Worm (Caenorhabditis elegans) whole organism, mixed stage, embryonic: ENCODE measurements around the gene F56C4.2.

Experiments
- M03D4.4 ChIP-seq: sonication (generic microtip); optimal IDR thresholded peaks from 2 replicates; lab custom pipeline; 2017; ENCODE audit warnings: mild to moderate bottlenecking, missing genetic modification characterization, missing compliant biosample characterization
- bed-3 ChIP-seq: fragments of 200-800 bp; sonication (Bioruptor generic); optimal IDR thresholded peaks from 3 replicates; lab custom pipeline; 2018; ENCODE audit warnings: mild to moderate bottlenecking, missing genetic modification characterization, moderate library complexity, missing compliant biosample characterization
- ceh-39 ChIP-seq: fragments of 150-350 bp; optimal IDR thresholded peaks from 2 replicates; lab custom pipeline; 2014; ENCODE audit warnings: missing biosample characterization, missing genetic modification characterization
- ceh-43 ChIP-seq: fragments of 200-800 bp; sonication (Bioruptor generic); optimal IDR thresholded peaks from 2 replicates; lab custom pipeline; 2018; ENCODE audit warnings: mild to moderate bottlenecking, missing genetic modification characterization, moderate library complexity, missing compliant biosample characterization
- ceh-83 ChIP-seq: fragments of 200-800 bp; sonication (Bioruptor generic); optimal IDR thresholded peaks from 2 replicates; lab custom pipeline; 2018; ENCODE audit warnings: mild to moderate bottlenecking, missing genetic modification characterization, missing compliant biosample characterization
- ces-1 ChIP-seq: fragments of 150-350 bp; optimal IDR thresholded peaks from 2 replicates; lab custom pipeline; 2014; ENCODE audit warnings: missing biosample characterization, missing genetic modification reagents, missing genetic modification characterization
- drap-1 ChIP-seq: fragments of 200-800 bp; sonication (Bioruptor generic); optimal IDR thresholded peaks from 3 replicates; lab custom pipeline; 2018; ENCODE audit warnings: mild to moderate bottlenecking, missing genetic modification characterization, missing compliant biosample characterization
- elt-3 ChIP-seq: fragments of 150-350 bp; optimal IDR thresholded peaks from 2 replicates; lab custom pipeline; 2014; ENCODE audit warnings: missing biosample characterization, missing genetic modification characterization
- ham-2 ChIP-seq: fragments of 200-800 bp; sonication (Bioruptor generic); optimal IDR thresholded peaks from 2 replicates; lab custom pipeline; 2018; ENCODE audit warnings: mild to moderate bottlenecking, missing genetic modification characterization, missing compliant biosample characterization
- hlh-1 ChIP-seq: fragments of 150-350 bp; optimal IDR thresholded peaks from 2 replicates; lab custom pipeline; 2014; ENCODE audit warnings: missing biosample characterization, missing genetic modification reagents, missing genetic modification characterization
- lin-13 ChIP-seq: fragments of 150-350 bp; optimal IDR thresholded peaks from 2 replicates; lab custom pipeline; 2014; ENCODE audit warnings: missing biosample characterization, missing genetic modification characterization
- lin-32 ChIP-seq: fragments of 200-800 bp; sonication (Bioruptor generic); optimal IDR thresholded peaks from 2 replicates; lab custom pipeline; 2018; ENCODE audit warnings: mild to moderate bottlenecking, missing genetic modification characterization, missing compliant biosample characterization
- lsy-2 ChIP-seq: fragments of 150-350 bp; optimal IDR thresholded peaks from 2 replicates; lab custom pipeline; 2014; ENCODE audit warnings: missing biosample characterization, missing genetic modification characterization
- mep-1 ChIP-seq: fragments of 150-350 bp; optimal IDR thresholded peaks from 2 replicates; lab custom pipeline; 2017; ENCODE audit warnings: missing biosample characterization, missing genetic modification reagents, missing genetic modification characterization, inconsistent platforms
- mls-2 ChIP-seq: sonication (generic microtip); optimal IDR thresholded peaks from 2 replicates; lab custom pipeline; 2016; ENCODE audit warnings: mild to moderate bottlenecking, missing genetic modification characterization, moderate library complexity, missing compliant biosample characterization
- nhr-12 ChIP-seq: fragments of 150-350 bp; optimal IDR thresholded peaks from 2 replicates; lab custom pipeline; 2014; ENCODE audit warnings: missing biosample characterization, missing genetic modification characterization
- nhr-2 ChIP-seq: fragments of 150-350 bp; optimal IDR thresholded peaks from 2 replicates; lab custom pipeline; 2014; ENCODE audit warnings: missing biosample characterization, missing genetic modification characterization
- nhr-237 ChIP-seq: fragments of 150-350 bp; optimal IDR thresholded peaks from 2 replicates; lab custom pipeline; 2014; ENCODE audit warnings: missing biosample characterization, missing genetic modification characterization
- nhr-76 ChIP-seq: sonication (generic microtip); optimal IDR thresholded peaks from 2 replicates; lab custom pipeline; 2017; ENCODE audit warnings: missing biosample characterization, missing genetic modification characterization
- pha-4 ChIP-seq: fragments of 150-350 bp; optimal IDR thresholded peaks from 2 replicates; lab custom pipeline; 2018; ENCODE audit warnings: missing biosample characterization, missing genetic modification reagents, missing genetic modification characterization
- sem-2 ChIP-seq: fragments of 200-800 bp; sonication (Bioruptor generic); optimal IDR thresholded peaks from 2 replicates; lab custom pipeline; 2018; ENCODE audit warnings: mild to moderate bottlenecking, missing genetic modification characterization, missing compliant biosample characterization
- tbx-8 ChIP-seq: fragments of 200-800 bp; sonication (Bioruptor generic); optimal IDR thresholded peaks from 2 replicates; lab custom pipeline; 2018; ENCODE audit warnings: mild to moderate bottlenecking, missing genetic modification characterization, moderate library complexity, missing compliant biosample characterization
- unc-120 ChIP-seq: sonication (generic microtip); optimal IDR thresholded peaks from 2 replicates; lab custom pipeline; 2017; ENCODE audit warnings: missing genetic modification characterization, missing compliant biosample characterization; ENCODE audit not compliant: poor library complexity, severe bottlenecking
- unc-39 ChIP-seq: fragments of 150-350 bp; optimal IDR thresholded peaks from 2 replicates; lab custom pipeline; 2014; ENCODE audit warnings: missing biosample characterization, missing genetic modification characterization
- unc-62 ChIP-seq: fragments of 150-350 bp; optimal IDR thresholded peaks from 2 replicates; lab custom pipeline; 2014; ENCODE audit warnings: missing biosample characterization, missing genetic modification reagents, missing genetic modification characterization

The F56C4.2 gene

DNA sequence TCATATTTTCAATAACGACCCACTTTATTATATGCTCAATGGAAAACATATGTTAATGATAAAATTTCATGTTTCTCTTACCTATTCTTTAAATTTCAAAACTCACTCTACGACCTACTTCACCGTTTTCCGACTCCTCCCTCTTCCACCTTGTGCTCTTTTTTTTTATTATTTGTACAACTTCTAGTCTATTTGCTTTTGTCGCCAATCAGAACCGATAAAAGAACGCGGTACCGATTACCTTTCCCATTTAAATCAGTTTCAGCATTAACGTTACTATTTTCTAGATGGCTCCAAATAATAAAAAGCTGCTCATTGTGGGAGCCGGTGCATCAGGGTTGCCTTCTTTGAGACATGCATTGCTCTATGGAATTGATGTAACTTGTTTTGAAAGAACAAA, 22.7 kb downstream of the F56C4.2 start, which contains the start of gene fmo-1:
TSS of gene fmo-1 (plus strand) at position 98 of the 400 bp plus-strand sequence.
- no peak for TF ChIP-seq nhr-2 (tag; lab: Kevin White, UChicago)

- no peak for TF ChIP-seq drap-1 (GFP tag; lab: Kevin White, UChicago)
- no peak for TF ChIP-seq nhr-237 (tag; lab: Kevin White, UChicago)
- no peak for TF ChIP-seq nhr-76 (tag; lab: Kevin White, UChicago)
Measured at ce11 chrIV:10664134-10664533, 25.1 kb downstream of the F56C4.2 start, which contains the start of gene K08C7.7. K08C7.7 (plus strand) TSS chrIV:10664434.

DNA sequence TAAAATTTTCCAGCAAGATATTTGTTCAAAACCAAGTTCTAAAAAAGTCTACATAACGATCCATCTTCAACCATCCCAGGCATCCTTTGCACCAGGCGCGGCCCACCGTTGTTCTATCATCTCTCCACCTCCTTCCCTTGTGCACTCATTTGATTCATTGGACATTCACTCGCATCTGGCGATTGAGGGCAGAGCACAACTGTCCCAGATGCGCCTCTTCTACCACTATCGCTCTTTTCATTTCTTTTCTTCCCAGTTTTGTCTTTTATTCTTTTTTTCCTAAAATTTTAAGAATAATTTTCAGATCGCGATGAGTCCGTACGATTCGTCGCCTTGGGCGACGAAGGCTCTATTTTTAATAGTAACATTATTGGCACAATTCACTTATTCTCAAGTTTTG, 27.4 kb downstream of the F56C4.2 start, which contains the start of gene epi-1:
TSS of gene epi-1 (plus strand) at position 301 of the 400 bp plus-strand sequence.
- TF ChIP-seq hlh-1 (tag; lab: Kevin White, UChicago) (peak; percentile 79), ceh-39 (tag; lab: Kevin White, UChicago) (no peak), bed-3 (GFP tag; lab: Kevin White, UChicago) (no peak), lin-32 (GFP tag; lab: Kevin White, UChicago) (no peak), unc-120 (tag; lab: Kevin White, UChicago) (peak; percentile 38), unc-62 (GFP tag; lab: Kevin White, UChicago) (no peak)
- TF ChIP-seq, all 35 proteins: peak for 2

ce11 chrIV:10668561-10668960, 29.5 kb downstream of the F56C4.2 start:
- TF ChIP-seq hlh-1 (tag; lab: Kevin White, UChicago) = no peak

- no peak for TF ChIP-seq pha-4 (tag; lab: Kevin White, UChicago)
- no peak for TF ChIP-seq lin-13 (tag; lab: Kevin White, UChicago)
- no peak for TF ChIP-seq lsy-2 (tag; lab: Kevin White, UChicago)
- no peak for TF ChIP-seq mls-2
- no peak for TF ChIP-seq lin-32 (GFP tag; lab: Kevin White, UChicago)
- no peak for TF ChIP-seq unc-120 (tag; lab: Kevin White, UChicago)
- no peak for TF ChIP-seq unc-39 (tag; lab: Kevin White, UChicago)
- no peak for TF ChIP-seq ces-1 (GFP tag; lab: Kevin White, UChicago)
- TF ChIP-seq sem-2 (GFP tag; lab: Kevin White, UChicago) = no peak
- TF ChIP-seq ceh-83 (GFP tag; lab: Kevin White, UChicago) = no peak
- no peak for TF ChIP-seq elt-3 (tag; lab: Kevin White, UChicago)
- TF ChIP-seq tbx-8 (GFP tag; lab: Kevin White, UChicago) = no peak
Measured at ce11 chrIV:10680379-10680778, 41.3 kb downstream of the F56C4.2 start, which contains the start of gene K08C7.4. K08C7.4 (minus strand) TSS chrIV:10680479.

ce11 chrIV:10682155-10682749, 43.2 kb downstream of the F56C4.2 start, which contains the start of gene fmo-2:
fmo-2 (plus strand) TSS chrIV:10682524.
- no peak for TF ChIP-seq ceh-39 (tag; lab: Kevin White, UChicago)
- TF ChIP-seq M03D4.4 = no peak
- no peak for TF ChIP-seq ham-2 (GFP tag; lab: Kevin White, UChicago)
- TF ChIP-seq mep-1 (tag; lab: Kevin White, UChicago) = no peak
- TF ChIP-seq bed-3 (GFP tag; lab: Kevin White, UChicago) = no peak
- TF ChIP-seq nhr-12 (tag; lab: Kevin White, UChicago) = no peak
- TF ChIP-seq ceh-43 = no peak

DNA sequence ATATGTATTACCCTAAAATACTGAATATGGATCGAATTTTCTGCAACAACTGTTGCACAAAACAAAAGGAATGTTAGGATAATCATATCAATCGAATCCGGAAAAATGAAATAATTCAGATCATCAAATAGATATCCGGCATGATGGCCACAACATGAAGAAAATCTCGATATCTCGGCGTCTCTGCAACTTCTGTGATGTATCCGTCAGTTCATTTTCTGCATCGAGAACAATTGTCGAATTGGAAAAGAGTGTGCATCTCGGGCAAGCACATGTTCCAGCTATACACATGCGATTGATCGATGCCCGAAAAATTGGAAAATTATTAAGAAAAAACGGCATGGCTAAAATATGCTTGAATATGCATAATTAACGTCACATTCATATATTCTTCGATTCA, 46.7 kb downstream of the F56C4.2 start, which contains the start of the genes K08C7.6 and R102.1:
TSS of gene K08C7.6 (minus strand) at position 101 of the 400 bp plus-strand sequence.
TSS of gene R102.1 (plus strand) at position 291 of the 400 bp plus-strand sequence.
- no peak for TF ChIP-seq hlh-1 (tag; lab: Kevin White, UChicago)
- TF ChIP-seq unc-120 (tag; lab: Kevin White, UChicago) = peak; percentile 16
